Worm (Caenorhabditis elegans): ENCODE measurements around the gene R144.13.

Gene R144.13

ce11 chrIII:5013915-5014346 is 9.1 kb upstream of the R144.13 start (continued):
- TF ChIP-seq unc-3 (GFP tag; conservative IDR thresholded peaks at IDR 0.05) (no peak), unc-3 (tag; optimal IDR thresholded peaks at IDR 0.05) (no peak), unc-55 (GFP tag; optimal IDR thresholded peaks at IDR 0.05) (peak; percentile 96), mec-3 (tag; optimal IDR thresholded peaks at IDR 0.05; ENCODE audit: borderline replicate concordance) (peak; percentile 38), npax-4 (tag; optimal IDR thresholded peaks at IDR 0.05) (no peak), ceh-45 (GFP tag; IDR thresholded peaks at IDR 0.05) (no peak), lim-6 (tag; optimal IDR thresholded peaks at IDR 0.05) (peak; percentile 58), elt-4 (tag; optimal IDR thresholded peaks at IDR 0.05) (no peak), eyg-1 (tag; optimal IDR thresholded peaks at IDR 0.05) (peak; percentile 40), sox-2 (GFP tag; IDR thresholded peaks at IDR 0.05) (peak; percentile 53; the same call in 1 of the 2 replicates), ceh-6 (GFP tag; optimal IDR thresholded peaks at IDR 0.05) (no peak), fax-1 (tag; optimal IDR thresholded peaks at IDR 0.05) (peak; percentile 39), ama-1 (optimal IDR thresholded peaks at IDR 0.05) (no peak), pros-1 (tag; optimal IDR thresholded peaks at IDR 0.05) (peak; percentile 84), madf-2 (tag; optimal IDR thresholded peaks at IDR 0.05) (peak; percentile 56), dmd-4 (tag; optimal IDR thresholded peaks at IDR 0.05; ENCODE audit: borderline replicate concordance) (peak; percentile 22), ceh-24 (tag; optimal IDR thresholded peaks at IDR 0.05) (no peak), ceh-2 (tag; optimal IDR thresholded peaks at IDR 0.05) (peak; percentile 70), pqm-1 (tag; optimal IDR thresholded peaks at IDR 0.05) (peak; percentile 23), fkh-10 (GFP tag; optimal IDR thresholded peaks at IDR 0.05) (peak; percentile 35), rnt-1 (tag; optimal IDR thresholded peaks at IDR 0.05) (peak; percentile 90), syd-9 (tag; optimal IDR thresholded peaks at IDR 0.05) (peak; percentile 83), pat-9 (tag; optimal IDR thresholded peaks at IDR 0.05) (no peak), nfya-1 (tag; optimal IDR thresholded peaks at IDR 0.05) (peak; percentile 96), ets-4 (tag; optimal IDR thresholded peaks at IDR 0.05) (peak; percentile 84), ceh-30 (tag; optimal IDR thresholded peaks at IDR 0.05) (no peak), K09A11.1 (tag; optimal IDR thresholded peaks at IDR 0.05; ENCODE audit: insufficient read depth) (peak; percentile 28), hlh-8 (tag; optimal IDR thresholded peaks at IDR 0.05) (peak; percentile 65), gmeb-2 (tag; optimal IDR thresholded peaks at IDR 0.05) (no peak), sdc-2 (tag; optimal IDR thresholded peaks at IDR 0.05) (peak; percentile 66), zip-5 (tag; optimal IDR thresholded peaks at IDR 0.05) (no peak), tbx-2 (tag; optimal IDR thresholded peaks at IDR 0.05) (peak; percentile 97), pha-4 (tag; optimal IDR thresholded peaks at IDR 0.05) (no peak), elt-2 (tag; optimal IDR thresholded peaks at IDR 0.05) (peak; percentile 20), Y22D7AL.16 (tag; optimal IDR thresholded peaks at IDR 0.05) (no peak), ceh-18 (tag; optimal IDR thresholded peaks at IDR 0.05) (peak; percentile 96), T23F11.4 (GFP tag; optimal IDR thresholded peaks at IDR 0.05) (peak; percentile 51)

DNA sequence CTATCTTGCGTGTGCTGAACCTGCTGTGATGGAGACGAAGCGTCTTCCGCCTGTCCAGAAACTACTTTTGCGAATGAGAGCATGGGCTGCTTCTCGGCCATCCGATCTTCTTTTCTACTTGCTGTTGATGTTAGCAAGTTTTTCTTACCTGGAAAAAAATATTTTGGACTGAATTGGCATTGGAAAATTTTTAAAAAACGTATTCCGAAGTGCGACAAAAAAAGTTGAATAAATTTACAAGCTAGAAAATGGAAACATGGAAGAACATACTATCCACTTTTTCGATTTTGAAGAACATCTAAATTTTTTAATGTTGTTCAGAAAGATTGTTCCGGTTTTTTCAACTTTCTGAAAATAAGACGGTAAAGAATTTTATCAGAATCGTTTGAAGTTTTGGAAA is 5.5 kb upstream of the R144.13 start, which contains the start of gene larp-1:
TSS of gene larp-1 (minus strand) at position 101 of the 400 bp plus-strand sequence.
- TF ChIP-seq pax-1 (tag; optimal IDR thresholded peaks at IDR 0.05): no peak
- TF ChIP-seq pat-9 (tag; optimal IDR thresholded peaks at IDR 0.05): no peak
- no peak for TF ChIP-seq gmeb-2 (tag; optimal IDR thresholded peaks at IDR 0.05)
- no peak for TF ChIP-seq ets-4 (tag; optimal IDR thresholded peaks at IDR 0.05)
- no peak for TF ChIP-seq nhr-232 (tag; optimal IDR thresholded peaks at IDR 0.05)
- no peak for TF ChIP-seq pros-1 (tag; optimal IDR thresholded peaks at IDR 0.05)
- no peak for TF ChIP-seq tbx-7 (tag; optimal IDR thresholded peaks at IDR 0.05)
- no peak for TF ChIP-seq madf-2 (tag; optimal IDR thresholded peaks at IDR 0.05)
- no peak for TF ChIP-seq hlh-15 (tag; optimal IDR thresholded peaks at IDR 0.05)
- no peak for TF ChIP-seq ceh-48 (tag; optimal IDR thresholded peaks at IDR 0.05)
- no peak for TF ChIP-seq nhr-11 (tag; optimal IDR thresholded peaks at IDR 0.05)
- TF ChIP-seq nfya-1 (tag; optimal IDR thresholded peaks at IDR 0.05): no peak
- TF ChIP-seq ceh-30 (tag; optimal IDR thresholded peaks at IDR 0.05): no peak
- TF ChIP-seq ceh-31 (tag; optimal IDR thresholded peaks at IDR 0.05): no peak
- no peak for TF ChIP-seq ceh-24 (tag; optimal IDR thresholded peaks at IDR 0.05)
